Worm (Caenorhabditis elegans): ENCODE data around the gene stn-2.

stn-2 gene

DNA sequence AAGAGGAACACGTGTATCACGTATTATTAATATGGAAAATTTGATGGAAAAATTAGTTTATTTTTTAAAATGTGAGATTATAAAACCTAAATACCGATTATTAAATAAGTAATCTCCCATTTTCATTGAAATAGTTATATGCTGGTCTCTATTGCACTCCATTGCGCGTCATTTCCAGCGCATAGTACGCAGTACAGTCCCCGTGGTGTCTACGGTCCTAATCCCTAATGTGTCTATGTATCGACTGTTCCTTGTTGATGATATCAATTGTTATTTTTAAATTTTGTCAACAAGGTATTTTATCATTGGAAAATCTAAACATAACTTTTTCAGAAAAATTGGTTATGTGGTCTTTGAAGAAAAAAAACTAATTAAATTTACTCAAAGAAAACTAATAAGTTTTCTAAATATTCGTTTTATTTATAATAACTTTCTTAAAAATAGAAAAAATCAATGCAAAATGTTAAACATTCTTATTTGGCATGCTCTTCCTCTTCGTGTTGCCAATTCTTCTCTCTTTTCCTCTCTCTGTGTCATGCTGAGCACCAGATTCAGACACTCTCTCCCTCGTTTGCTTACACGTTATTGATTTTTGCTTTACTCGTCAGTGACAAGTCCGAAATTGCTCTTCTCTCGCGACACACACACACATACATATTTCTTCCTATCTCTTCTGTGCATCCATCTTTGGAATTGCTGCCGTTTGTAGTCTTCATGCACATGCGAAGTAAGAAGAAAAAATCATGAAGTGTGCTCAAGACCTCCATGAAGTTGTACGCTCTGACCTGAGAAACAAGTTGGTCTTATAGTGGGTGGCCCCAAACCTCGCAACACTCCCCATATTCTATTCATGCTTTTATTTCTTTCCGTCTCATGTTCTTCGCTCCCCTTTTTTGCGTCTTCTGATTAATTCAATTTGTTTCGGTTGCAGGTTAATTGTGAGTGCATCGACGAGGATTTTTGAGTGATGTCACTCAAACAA is 1.8 kb upstream of the stn-2 start, which contains the start of gene unc-18:
unc-18 (plus strand) TSS at position 932 of the 982 bp plus-strand sequence.
- TF ChIP-seq pha-4 (tag; optimal IDR thresholded peaks at IDR 0.05) (no peak), ztf-11 (tag; optimal IDR thresholded peaks at IDR 0.05) (no peak), nhr-12 (tag; optimal IDR thresholded peaks at IDR 0.05) (no peak), mep-1 (tag; optimal IDR thresholded peaks at IDR 0.05) (no peak), bed-3 (GFP tag; optimal IDR thresholded peaks at IDR 0.05) (no peak), ces-1 (GFP tag; optimal IDR thresholded peaks at IDR 0.05) (peak; percentile 83), nhr-2 (tag; optimal IDR thresholded peaks at IDR 0.05) (no peak), unc-62 (GFP tag; optimal IDR thresholded peaks at IDR 0.05) (peak; percentile 47), zip-8 (tag; optimal IDR thresholded peaks at IDR 0.05) (no peak), unc-120 (tag; optimal IDR thresholded peaks at IDR 0.05; ENCODE audit: poor library complexity, severe bottlenecking) (no peak), cnd-1 (tag; optimal IDR thresholded peaks at IDR 0.05) (no peak)

DNA sequence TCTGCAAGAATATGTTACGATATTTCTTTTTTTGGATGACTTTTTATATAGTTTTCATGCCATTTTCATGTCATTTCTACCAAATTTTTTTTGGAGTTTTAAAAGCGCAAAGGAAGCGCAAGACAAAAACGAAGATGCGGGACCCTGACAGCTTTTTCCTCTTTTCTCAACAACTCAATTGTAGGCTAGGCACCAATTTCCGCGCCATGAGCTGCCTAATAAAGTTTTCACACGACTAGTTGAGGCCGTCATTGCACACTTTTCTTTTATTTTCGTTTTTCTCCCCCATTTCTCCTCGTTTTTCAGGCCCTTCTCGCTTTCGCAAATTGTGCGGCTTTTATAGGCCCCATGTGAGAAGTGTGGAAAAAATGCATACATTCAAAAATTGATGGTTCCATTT is 584 bp downstream of the stn-2 start:
- no peak for TF ChIP-seq M03D4.4 (tag; optimal IDR thresholded peaks at IDR 0.05)
- peak; percentile 87 for TF ChIP-seq ces-1 (GFP tag; optimal IDR thresholded peaks at IDR 0.05)
- TF ChIP-seq blmp-1 (tag; optimal IDR thresholded peaks at IDR 0.05) = no peak
- TF ChIP-seq ceh-43 (GFP tag; optimal IDR thresholded peaks at IDR 0.05) = no peak

DNA sequence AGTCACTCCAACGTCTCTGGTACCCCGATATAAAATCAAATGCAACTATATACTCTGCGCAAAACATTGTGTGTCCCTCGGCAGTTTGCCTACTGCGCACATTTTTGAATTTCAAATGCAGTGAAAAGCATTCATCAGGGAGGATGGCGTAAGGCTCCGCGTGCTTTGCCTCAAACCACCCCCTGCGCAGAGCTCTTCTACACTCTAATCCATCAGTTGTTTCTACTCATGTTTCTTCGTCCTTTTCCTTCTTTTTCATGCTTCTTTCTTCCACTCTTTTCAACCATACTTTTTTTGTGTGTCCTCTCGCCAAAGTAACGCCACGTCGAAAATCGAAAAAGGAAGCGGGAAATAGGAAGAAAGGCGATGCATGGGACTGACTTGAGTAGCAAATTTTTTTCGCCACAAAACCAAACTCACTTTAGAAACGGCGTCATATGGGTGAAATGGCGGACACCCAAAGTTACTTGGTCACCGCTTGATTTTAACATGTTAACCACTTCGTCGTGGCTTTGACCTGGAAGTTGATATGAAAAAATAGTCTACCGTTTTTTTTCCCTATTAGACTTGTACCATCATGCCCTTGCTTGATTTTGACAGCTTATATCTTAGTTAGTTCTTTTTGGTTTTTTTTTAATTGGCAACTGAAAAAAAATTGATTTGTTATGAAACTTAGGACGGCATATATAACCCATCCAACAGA is 1.8 kb downstream of the stn-2 start:
- TF ChIP-seq ces-1 (GFP tag; optimal IDR thresholded peaks at IDR 0.05) = peak; percentile 20
- no peak for TF ChIP-seq ceh-43 (GFP tag; optimal IDR thresholded peaks at IDR 0.05)
- no peak for TF ChIP-seq unc-62 (GFP tag; optimal IDR thresholded peaks at IDR 0.05)
- no peak for TF ChIP-seq mls-2 (tag; optimal IDR thresholded peaks at IDR 0.05)
- TF ChIP-seq nhr-237 (tag; optimal IDR thresholded peaks at IDR 0.05) = no peak
- TF ChIP-seq cnd-1 (tag; optimal IDR thresholded peaks at IDR 0.05) = no peak

DNA sequence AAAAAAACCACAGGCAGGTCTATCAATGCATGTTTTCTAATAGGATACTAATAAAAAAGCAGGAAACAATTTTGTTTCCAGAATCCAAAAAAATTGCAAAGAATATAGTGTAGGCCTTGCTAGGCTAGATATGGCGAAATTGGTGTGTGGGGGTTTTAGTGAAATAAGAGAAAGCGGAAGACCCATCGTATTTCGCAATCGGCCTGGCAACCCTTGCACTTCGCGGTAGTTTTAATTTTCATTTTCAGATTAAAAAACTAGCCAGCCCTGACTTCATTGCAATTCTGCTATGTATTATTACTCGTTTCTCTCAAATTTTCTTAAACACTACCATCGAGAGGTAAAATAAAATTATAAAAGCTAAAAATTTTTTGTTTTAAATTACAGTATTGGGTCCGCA is 5.5 kb downstream of the stn-2 start:
- TF ChIP-seq nhr-12 (tag; optimal IDR thresholded peaks at IDR 0.05) = no peak
- no peak for TF ChIP-seq drap-1 (GFP tag; optimal IDR thresholded peaks at IDR 0.05)
- TF ChIP-seq sptf-1 (tag; optimal IDR thresholded peaks at IDR 0.05) = no peak
- no peak for TF ChIP-seq nhr-237 (tag; optimal IDR thresholded peaks at IDR 0.05)
- TF ChIP-seq mep-1 (tag; optimal IDR thresholded peaks at IDR 0.05) = no peak
- no peak for TF ChIP-seq sem-2 (GFP tag; optimal IDR thresholded peaks at IDR 0.05)
- TF ChIP-seq cnd-1 (tag; optimal IDR thresholded peaks at IDR 0.05) = no peak
- no peak for TF ChIP-seq flh-1 (GFP tag; optimal IDR thresholded peaks at IDR 0.05)
- no peak for TF ChIP-seq hlh-1 (tag; optimal IDR thresholded peaks at IDR 0.05)
- no peak for TF ChIP-seq M03D4.4 (tag; optimal IDR thresholded peaks at IDR 0.05)

DNA sequence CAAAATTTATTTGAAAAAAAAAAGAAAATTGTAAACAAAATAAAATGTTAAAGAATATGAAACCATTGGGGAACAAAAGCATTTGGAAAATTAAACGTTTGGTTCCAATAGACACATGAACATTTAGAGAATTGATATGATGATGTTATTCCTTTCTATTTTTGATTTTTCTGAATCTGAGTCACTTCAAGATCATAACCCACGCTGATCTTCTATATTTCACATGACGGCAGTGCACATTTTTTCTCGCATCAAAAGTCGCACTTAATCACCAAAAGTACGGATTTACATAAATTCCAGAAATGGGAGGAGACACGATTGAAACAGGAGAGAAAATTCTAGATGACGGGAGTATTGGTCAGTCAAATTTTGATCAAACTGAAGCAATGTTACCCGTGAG is 7.7 kb downstream of the stn-2 start, which contains the start of gene F27D9.2:
F27D9.2 (plus strand) TSS at position 301 of the 400 bp plus-strand sequence.
- TF ChIP-seq elt-1 (tag; optimal IDR thresholded peaks at IDR 0.05; ENCODE audit: borderline replicate concordance, insufficient read depth) (no peak), lin-13 (tag; optimal IDR thresholded peaks at IDR 0.05) (no peak), unc-120 (tag; optimal IDR thresholded peaks at IDR 0.05; ENCODE audit: poor library complexity, severe bottlenecking) (no peak)

DNA sequence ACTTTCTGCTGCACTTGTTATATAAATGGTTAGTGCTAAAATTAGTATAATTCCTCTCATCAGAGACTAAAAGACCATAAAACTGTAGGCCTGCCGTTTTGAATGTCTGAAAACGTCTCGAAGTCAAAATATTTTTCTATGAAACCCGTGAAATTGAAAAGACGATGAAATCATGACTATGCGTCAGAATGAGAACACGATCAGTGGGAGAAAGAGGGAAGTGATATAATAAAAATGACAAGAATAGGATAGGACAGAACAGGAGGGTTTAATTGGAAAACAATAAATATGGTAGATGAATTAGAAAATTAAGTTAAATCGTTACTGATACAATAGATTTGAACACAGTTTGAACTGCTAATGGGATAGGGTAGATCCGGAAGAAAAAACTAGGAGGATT is 9.8 kb downstream of the stn-2 start, which contains the start of gene F27D9.7:
F27D9.7 (minus strand) TSS at position 101 of the 400 bp plus-strand sequence.
- TF ChIP-seq flh-1 (GFP tag; optimal IDR thresholded peaks at IDR 0.05) (no peak), ztf-11 (tag; optimal IDR thresholded peaks at IDR 0.05) (no peak), elt-3 (tag; optimal IDR thresholded peaks at IDR 0.05) (no peak), ceh-39 (tag; optimal IDR thresholded peaks at IDR 0.05) (no peak), unc-62 (GFP tag; optimal IDR thresholded peaks at IDR 0.05) (no peak), nhr-2 (tag; optimal IDR thresholded peaks at IDR 0.05) (no peak), blmp-1 (tag; optimal IDR thresholded peaks at IDR 0.05) (no peak), nhr-28 (tag; optimal IDR thresholded peaks at IDR 0.05) (no peak), zip-8 (tag; optimal IDR thresholded peaks at IDR 0.05) (no peak), M03D4.4 (tag; optimal IDR thresholded peaks at IDR 0.05) (no peak), pha-4 (tag; optimal IDR thresholded peaks at IDR 0.05) (no peak)

Data from whole organism, mixed stage, embryonic.